Worm (Caenorhabditis elegans): Measurements from ENCODE around the gene C08E8.6.

DNA sequence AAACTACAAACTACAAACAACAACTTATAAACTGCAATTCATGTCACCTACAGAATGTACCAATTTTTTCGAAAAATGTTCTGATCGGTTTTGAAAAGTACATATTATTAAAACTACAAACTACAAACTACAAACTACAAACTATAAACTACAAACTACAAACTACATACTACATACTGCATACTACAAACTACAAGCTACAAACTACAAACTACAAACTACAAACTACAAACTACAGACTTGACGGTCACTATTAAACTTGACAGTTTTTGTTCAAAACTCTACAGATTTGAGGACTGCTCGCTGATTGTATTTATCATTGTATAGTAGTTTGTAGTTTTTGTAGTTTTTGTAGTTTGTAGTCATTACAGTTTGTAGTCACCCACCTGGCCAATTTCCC, 13.9 kb downstream of the C08E8.6 start:
- no peak for TF ChIP-seq flt-1 (GFP tag; IDR thresholded peaks at IDR 0.05)
- no peak for TF ChIP-seq ztf-23 (GFP tag; IDR thresholded peaks at IDR 0.05)
- TF ChIP-seq klf-2 (GFP tag; conservative IDR thresholded peaks at IDR 0.05): no peak
- TF ChIP-seq med-1 (GFP tag; optimal IDR thresholded peaks at IDR 0.05; ENCODE audit: insufficient read depth): no peak
- TF ChIP-seq ref-1 (GFP tag; conservative IDR thresholded peaks at IDR 0.05): no peak
- TF ChIP-seq tab-1 (GFP tag; IDR thresholded peaks at IDR 0.05): no peak

Measured in whole organism, midembryonic.